Fruit fly (Drosophila melanogaster) whole organism, larva: ENCODE results near the gene Gclm.
A peak's percentile ranks its signal among the peaks of the same experiment; 100 is the strongest.

ENCODE experiments used
- noc ChIP-seq: fragments of 200-800 bp; sonication (Bioruptor generic); optimal IDR thresholded peaks from 3 replicates; lab custom pipeline; 2019; ENCODE audit warnings: missing biosample characterization, mild to moderate bottlenecking, missing genetic modification characterization, moderate library complexity

The Gclm gene

dm6 chr3R:22686336-22686874, at the start of gene Gclm, which contains the start of gene CG17625:
TSS of gene Gclm (minus strand) at chr3R:22686510.
TSS of gene CG17625 (plus strand) at chr3R:22686849.
- peak; percentile 67 for TF ChIP-seq noc (tag; lab: Kevin White, UChicago)

- TF ChIP-seq noc (tag; lab: Kevin White, UChicago) = no peak
These were observed 47.4 kb upstream of the Gclm start, which contains the start of gene Takl2 for dm6 chr3R:22733751-22734150. TSS of gene Takl2 (minus strand) at chr3R:22733851.

DNA sequence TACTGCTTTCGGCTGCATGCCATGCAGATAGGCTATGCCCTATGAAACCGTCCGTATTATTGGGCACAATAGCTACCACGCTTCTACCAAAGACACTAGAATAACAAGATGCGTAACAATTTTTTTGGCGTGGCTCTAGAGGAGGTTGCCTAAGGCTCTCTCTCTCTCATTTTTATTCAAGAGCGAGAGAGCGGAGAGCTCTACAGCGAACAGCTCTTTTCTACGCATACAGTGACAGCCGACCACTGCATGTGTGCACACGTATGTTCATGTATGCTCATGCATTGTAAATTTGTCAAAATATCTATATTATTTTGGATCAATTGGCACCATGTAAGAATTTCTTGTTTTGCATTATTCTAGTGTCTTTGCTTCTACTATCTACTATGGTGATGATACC, 46.7 kb upstream of the Gclm start:
- no peak for TF ChIP-seq noc (tag; lab: Kevin White, UChicago)

- TF ChIP-seq noc (tag; lab: Kevin White, UChicago) = no peak
These were observed 41.5 kb upstream of the Gclm start for dm6 chr3R:22727857-22728256.

dm6 chr3R:22727456-22727833, 41.1 kb upstream of the Gclm start:
- no peak for TF ChIP-seq noc (tag; lab: Kevin White, UChicago)

- TF ChIP-seq noc (tag; lab: Kevin White, UChicago) = no peak
These were observed 40.6 kb upstream of the Gclm start, which contains the start of gene CG45049 for dm6 chr3R:22726771-22727455. TSS of gene CG45049 (plus strand) at chr3R:22726967.

dm6 chr3R:22726031-22726770, 39.9 kb upstream of the Gclm start, which contains the start of gene RNF220:
TSS of gene RNF220 (minus strand) at chr3R:22726414.
- TF ChIP-seq noc (tag; lab: Kevin White, UChicago) = no peak

- TF ChIP-seq noc (tag; lab: Kevin White, UChicago) = peak; percentile 58
These were observed 38.1 kb upstream of the Gclm start, which contains the start of gene Irp-1A for dm6 chr3R:22724149-22724973. TSS of gene Irp-1A (minus strand) at chr3R:22724587.

DNA sequence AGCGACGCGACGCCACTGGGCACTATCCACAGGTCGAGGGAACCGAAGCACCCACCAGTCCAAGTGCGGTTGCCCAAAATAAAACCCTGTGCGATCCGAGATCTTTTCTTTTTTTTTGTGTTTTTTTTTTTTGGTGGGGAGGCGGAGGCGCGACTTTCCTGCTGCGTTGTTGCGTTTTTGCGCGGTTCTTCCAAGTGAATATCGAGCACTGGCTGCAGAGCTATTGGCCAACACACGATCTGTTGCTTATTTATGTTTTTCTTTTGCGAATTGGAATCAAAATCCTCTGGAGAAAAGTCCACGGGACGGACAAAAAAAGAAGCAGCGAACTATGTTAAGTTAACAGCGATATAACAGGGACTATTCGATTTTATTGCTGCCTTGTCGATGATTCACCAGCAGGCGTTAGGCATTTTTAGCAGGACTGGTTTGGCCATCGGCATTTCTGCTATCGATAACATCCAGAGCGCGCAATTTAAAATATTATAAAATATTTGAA, 34.5 kb upstream of the Gclm start, which contains the start of gene wge:
TSS of gene wge (minus strand) at position 343 of the 499 bp plus-strand sequence.
- TF ChIP-seq noc (tag; lab: Kevin White, UChicago) = no peak

DNA sequence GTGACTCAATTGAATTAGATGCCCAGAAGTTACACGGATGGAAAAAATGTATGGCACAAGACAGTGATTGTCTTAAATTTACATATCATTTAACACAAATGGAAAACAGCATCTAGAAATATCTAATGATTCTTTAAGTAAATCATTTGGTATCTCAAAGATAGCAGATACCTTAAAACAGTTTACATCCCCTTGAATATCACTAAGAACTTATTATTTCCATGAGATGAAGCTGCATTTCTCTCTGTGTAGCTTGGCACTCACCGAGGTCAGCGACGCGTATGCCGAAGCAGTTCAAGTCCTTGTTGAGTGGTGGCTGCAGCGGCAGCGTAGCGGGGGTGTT, 33.3 kb upstream of the Gclm start:
- TF ChIP-seq noc (tag; lab: Kevin White, UChicago) = no peak

dm6 chr3R:22718937-22719606, 32.8 kb upstream of the Gclm start:
- no peak for TF ChIP-seq noc (tag; lab: Kevin White, UChicago)

DNA sequence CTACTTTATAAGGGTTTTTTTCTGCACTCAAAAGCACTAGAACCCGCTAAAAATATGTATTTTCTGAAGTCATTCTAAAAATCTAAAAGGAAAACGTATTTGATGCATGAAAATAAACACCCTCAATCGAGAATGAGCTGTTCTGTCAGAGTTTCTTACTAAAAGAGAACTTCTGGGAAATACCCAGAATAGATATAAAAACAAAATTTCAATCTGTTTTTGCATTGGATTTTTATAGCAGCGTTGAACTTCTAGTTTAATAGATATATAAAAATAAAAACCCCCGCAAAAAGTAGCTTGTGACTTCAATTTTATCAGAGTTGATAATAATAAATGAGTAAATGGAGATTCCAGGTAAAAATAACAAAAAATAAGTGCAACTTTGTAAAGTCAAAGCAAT, 32.1 kb upstream of the Gclm start:
- no peak for TF ChIP-seq noc (tag; lab: Kevin White, UChicago)

- TF ChIP-seq noc (tag; lab: Kevin White, UChicago) = no peak
These were observed 31.6 kb upstream of the Gclm start for dm6 chr3R:22717863-22718262.

DNA sequence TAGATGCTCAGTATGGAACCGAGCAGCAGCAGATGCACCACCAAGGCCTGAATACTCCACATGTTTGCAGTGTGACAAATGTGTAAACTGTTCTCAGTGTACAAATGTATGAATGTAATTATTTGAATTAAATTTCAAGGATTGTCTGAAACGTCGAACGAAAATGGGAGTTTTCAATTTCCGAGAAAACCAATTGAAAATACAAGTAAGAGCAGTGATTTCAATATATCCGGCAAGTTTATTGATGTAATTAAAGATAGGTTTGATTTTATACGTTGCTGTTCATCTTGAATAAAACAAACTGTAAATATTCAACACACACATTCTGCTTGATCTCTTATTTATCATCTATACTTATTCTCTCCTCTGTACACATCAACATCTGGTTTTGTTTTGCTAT, 24.4 kb upstream of the Gclm start, which contains the start of gene CG4907:
TSS of gene CG4907 (minus strand) at position 101 of the 400 bp plus-strand sequence.
- no peak for TF ChIP-seq noc (tag; lab: Kevin White, UChicago)

dm6 chr3R:22707178-22707577, 20.9 kb upstream of the Gclm start, which contains the start of gene CG13842:
TSS of gene CG13842 (minus strand) at chr3R:22707278.
- TF ChIP-seq noc (tag; lab: Kevin White, UChicago) = no peak
